Fruit fly (Drosophila melanogaster): Measurements from ENCODE around the gene jvl.

DNA sequence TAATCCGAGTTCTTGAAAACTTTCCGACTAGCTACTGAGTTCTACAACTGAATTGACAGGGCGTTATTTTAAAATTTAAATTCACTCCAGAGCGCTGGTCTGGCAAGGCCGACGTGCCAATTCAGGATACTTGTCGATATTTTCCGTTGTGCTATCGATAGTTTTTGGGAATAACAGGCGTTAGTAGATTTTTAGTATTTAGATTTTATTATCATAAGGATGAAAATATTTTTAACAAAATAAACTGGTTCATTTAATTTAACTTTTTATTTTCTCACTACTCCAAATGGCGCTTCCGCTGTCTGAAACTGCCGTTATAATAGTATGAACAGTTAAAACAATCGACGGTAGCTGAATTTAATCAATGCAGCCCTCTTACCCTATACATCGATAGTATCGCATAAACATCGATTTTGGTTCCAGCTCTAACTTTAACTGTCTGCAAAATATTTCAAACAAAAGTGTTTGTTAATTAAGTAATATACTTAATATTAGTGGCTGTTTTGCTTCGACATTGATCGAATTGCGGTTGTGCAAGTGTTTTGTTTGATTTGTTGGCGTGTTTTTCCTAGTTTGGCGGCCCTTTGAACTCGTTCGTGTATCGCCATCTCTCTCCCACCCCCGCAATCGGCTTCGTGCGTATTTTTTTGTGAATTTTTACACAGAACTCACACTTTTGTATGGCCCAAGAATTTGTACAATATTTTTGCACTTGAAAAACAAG lies at the start of gene jvl, which contains the start of gene eff:
- TF ChIP-seq CTCF (optimal IDR thresholded peaks at IDR 0.05): no peak
- no peak for TF ChIP-seq CG8478 (optimal IDR thresholded peaks at IDR 0.05)

Data from S2 (cell line).